Fruit fly (Drosophila melanogaster): ENCODE measurements around the gene CG11791.

Gene CG11791

DNA sequence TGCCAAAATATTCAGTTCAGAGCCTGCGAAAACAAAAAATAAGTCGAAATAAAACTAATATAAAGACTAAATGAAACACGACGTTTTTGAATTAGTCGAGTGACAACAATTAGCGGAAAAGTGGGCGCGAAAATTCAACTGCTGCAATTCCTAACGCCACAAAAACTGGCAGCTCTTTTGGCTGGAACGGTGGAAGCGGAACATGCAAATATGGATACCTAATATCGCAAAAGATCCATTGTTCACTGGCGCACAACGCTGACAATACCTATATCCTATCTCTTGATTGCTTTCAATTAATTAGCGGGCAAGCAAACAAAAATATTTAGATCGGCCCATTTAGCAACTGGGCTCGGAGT is at the start of gene CG11791:
Gene CG11791, plus strand, starts transcription at position 234 of the 359 bp plus-strand sequence.
- no peak for TF ChIP-seq noc (tag; optimal IDR thresholded peaks at IDR 0.05)

DNA sequence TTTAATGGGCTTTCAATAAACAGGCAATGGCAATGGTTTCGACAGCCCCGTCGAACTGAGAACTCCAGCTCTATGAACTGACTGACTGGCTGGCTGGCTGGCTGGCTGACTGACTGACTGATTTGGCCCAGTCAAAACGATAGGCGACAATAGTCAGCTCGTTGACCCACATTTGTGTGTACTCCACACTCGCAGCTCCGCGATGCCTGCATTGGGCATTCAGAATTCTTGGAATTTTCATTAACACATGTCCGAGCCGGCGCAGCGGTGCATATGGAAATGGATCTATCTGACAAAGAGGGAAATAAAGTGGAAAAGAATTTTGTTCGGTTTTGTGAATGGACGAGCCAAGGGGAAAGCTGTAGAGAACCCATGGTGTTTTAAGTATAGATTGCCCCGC is 47.2 kb upstream of the CG11791 start:
- no peak for TF ChIP-seq noc (tag; optimal IDR thresholded peaks at IDR 0.05)

DNA sequence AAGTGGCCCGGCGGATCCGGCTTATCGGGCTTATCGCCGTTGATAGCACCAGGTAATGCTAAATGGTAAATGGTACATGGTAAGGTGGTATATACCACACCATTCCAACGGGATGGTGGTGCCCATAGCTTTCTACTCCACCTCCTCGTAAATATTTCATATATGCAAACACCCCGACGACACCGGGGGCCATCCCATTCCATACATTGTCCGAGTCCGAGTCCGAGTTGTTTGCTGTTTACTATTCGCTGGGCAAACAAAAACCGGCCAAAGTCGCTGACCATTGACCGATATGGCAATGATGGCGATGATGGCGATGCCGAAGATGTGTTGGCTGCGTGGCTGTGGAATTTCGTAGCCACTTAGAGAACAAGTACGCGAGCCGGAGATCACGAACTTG is 45.4 kb upstream of the CG11791 start:
- TF ChIP-seq noc (tag; optimal IDR thresholded peaks at IDR 0.05): no peak

DNA sequence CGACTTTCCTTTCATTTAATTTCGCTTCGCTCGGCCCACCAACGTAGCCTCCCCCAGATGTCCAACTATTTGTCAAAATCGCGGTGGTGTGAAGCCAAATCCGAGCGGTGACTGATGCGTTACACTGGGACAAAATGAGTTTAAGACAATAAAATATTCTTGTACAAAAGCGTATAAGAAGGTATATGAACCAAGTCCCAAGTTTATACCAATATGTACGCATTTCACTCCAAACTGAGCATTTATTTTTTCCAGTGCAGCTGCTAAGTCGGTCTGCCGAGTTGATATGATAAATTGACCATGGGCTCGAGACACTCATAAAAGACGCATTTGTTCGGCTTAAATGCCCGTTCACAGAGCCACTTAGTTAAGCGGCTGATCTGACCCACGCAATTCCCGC is 44.7 kb upstream of the CG11791 start:
- no peak for TF ChIP-seq noc (tag; optimal IDR thresholded peaks at IDR 0.05)

DNA sequence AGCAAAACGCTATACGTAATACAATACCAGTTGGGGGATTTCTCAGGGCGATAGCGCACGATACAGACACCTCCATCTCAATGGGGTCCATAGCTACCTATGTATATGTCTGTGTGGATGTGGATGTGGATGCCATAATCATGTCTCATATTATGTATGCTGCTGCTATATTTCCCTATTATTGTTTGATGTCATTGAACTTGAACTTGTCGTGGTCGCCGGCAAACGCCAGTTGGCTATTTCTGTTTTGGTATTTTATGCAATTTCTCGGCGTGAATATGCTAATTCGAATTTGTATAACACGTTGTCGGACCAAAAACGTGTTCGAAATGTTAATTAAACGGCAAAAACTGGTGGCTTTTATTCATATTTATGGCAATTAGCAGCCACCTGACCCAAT is 43.7 kb upstream of the CG11791 start:
- no peak for TF ChIP-seq noc (tag; optimal IDR thresholded peaks at IDR 0.05)

DNA sequence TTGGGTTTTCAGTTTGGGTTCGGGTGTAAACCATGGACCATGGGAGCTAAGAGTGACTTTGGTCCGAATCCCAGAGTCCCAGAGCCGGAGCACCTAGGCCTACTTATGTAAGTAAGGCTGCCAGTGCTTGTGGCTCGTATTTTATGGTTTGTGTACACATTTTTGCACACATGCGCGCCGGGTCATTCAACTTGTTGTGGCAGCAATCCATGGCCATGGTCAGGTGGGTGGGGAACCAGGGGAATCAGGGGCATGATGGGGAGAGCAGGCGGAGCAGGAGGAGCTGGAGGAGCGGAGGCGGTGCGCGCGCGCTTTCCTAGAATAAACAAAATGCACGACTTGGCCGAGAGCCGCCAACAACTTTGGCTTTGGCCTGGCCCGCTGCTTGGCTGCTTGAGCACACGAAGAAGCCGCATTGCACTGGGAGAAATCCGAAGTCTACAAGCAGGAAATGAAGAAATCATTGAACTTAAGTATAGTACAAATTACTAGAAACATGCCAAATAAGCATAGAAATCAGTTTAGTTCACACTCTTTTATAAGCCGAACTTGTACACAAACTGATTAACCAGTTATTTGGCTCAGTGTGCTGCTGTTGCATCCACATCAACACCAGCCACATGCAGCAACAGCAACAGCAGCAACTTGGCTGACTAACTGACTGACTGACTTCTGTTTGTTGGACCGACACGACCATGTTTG is 39.5 kb upstream of the CG11791 start:
- TF ChIP-seq noc (tag; optimal IDR thresholded peaks at IDR 0.05): no peak

DNA sequence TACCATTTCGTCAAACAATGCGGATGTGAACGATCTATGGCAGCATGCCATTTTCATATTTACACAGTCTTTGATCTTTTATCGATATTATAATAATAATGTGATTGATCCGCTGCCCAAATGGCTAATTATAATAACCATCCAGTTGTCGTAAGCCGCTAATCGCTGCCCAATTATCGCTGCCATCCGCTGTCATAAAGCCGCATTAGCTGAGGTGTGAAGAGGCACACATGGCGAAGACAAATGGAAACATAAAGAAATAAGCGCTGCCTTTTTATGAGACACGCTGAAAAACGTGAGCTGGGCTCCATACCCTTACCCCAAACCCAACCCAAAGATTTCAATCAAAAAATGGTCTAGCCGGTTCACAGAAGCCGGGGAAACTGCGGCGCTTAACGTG is 37.4 kb upstream of the CG11791 start:
- TF ChIP-seq noc (tag; optimal IDR thresholded peaks at IDR 0.05): no peak

DNA sequence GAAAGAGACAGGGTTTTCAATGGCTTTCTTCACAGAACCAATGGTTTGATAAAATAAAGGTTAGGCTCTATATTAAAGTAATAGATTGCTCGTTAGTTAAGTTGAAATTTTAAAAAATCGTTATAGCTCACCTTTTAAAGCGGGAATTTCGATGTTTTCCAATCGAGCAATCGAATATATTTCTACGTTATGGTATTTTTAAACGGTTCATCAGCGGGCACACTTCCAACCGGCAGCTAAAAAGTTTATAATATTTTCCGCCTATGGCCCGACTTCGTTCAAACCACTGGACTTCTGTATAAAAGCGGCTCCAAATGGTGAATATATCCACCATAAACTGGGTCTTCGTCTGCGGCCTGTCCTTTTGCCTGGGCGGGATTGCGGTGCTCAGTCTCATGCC is 26.4 kb upstream of the CG11791 start, which contains the start of gene beta4GalT7:
Gene beta4GalT7, plus strand, starts transcription at position 201 of the 400 bp plus-strand sequence.
- TF ChIP-seq noc (tag; optimal IDR thresholded peaks at IDR 0.05): no peak

DNA sequence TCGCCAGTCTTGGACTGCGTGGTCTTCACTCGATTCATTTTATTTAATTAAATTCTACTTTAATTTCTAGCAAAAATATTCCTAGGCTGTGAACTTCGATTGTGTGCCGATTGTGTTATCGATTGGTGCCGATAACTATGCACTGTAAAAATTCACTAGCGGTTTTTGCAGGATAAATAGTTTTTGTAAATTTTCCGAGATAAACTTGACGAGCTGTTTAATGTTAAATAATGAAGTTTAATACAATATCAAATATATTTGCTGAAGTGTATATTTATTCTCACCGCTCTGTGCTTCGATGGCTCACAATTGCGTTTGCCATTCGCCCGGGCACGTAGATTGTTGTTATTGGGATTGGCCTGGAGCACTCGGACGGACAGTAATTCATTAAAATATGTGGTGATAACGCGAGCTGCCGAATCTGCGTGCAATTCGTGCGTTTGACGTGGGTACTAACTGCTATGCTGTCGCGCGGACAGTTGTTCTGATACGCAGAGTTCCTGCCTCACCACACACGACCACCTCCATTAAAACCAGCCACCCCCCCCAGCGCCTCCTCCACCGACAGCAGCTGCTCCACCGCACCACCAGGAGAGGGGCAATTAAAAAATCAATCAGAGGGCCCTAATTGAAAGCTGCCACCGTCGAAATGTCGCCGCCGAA is 24.4 kb upstream of the CG11791 start, which contains the start of the genes EMC6 and Hr96:
Gene EMC6, minus strand, starts transcription at position 123 of the 663 bp plus-strand sequence.
Gene Hr96, plus strand, starts transcription at position 341 of the 663 bp plus-strand sequence.
- peak; percentile 91 for TF ChIP-seq noc (tag; optimal IDR thresholded peaks at IDR 0.05)

DNA sequence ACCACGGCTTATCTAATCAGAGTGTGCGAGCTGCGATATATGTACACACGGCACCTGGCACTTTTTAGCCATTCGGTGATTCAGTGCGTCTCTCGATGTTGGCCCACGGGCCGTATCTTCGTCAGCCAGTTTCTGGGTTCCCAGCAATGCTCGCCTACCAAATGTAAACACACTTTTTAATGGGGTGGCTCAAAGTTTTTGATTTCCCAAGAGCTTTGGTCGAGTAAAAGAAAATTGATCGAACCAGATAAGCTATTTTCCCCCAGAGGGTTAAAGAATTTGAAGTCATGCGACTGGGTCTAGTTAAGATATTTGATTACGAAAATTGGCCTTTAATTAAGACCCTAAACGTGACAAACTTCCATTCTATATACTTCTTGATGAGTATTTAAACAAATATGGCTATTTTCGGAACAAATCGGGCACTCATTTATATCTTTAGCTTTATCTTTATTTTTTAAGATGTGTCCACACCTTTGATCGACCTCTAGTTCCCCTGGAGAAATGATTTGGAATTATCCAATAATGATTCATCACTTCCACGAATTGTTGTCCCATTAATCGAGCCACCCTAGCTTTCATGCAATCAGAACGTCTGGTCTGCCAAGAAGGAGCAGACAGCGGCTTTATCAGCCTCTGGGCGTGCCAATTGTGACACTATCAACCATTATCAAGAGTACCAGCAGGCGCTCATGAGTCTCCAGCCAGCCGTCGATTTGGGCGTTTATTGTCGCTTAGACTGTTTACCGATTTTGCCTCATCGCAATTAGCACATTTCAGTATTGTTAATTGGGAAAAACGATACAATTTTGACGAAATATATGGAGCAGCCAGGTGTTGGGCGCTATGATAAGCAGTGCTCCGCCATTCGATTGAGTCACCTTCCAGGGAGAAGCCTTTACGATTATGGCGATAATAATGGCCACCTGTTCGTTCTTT is 21.9 kb upstream of the CG11791 start:
- TF ChIP-seq noc (tag; optimal IDR thresholded peaks at IDR 0.05): peak; percentile 92

DNA sequence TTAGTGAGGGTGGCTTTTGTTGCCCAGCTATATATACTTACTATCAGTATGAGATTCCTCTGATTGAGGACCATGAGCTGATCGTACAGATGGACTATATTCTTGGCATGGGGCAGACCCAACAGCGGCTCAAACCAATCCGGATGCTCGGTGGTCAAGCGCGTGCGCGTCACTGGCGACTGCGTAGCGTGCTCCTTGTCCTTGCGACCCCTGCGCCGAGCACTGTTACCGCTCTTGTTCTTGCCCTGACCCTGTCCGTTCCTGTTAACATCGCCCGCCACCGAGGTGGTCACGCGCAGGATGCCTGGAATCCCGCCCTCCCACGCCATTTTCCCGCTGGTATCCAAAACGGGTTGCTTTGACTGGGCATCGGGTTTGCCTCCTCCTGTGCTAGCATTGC is 16.7 kb upstream of the CG11791 start:
- no peak for TF ChIP-seq noc (tag; optimal IDR thresholded peaks at IDR 0.05)

DNA sequence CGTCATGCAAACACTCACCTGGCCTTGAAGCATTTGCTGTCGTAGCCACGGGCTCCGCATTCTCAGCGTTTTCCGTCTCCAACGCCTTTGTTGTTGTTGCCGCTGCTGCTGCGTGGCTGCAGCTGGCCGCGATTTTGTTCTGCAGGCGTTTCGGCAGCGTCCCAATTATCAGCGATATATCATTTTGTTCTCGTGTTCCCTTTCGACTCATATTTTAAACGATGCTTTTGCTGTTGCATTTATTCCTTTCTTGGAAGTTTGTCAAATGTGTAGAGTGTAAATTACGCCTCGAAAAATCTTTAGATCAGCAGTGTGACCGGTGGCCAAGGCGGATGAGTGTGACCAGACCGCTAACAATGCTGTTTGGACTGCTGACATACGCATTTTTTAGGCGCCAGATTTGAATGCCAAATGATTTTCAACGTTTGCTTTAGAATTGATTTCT is 16.3 kb upstream of the CG11791 start, which contains the start of gene Smg6:
Gene Smg6, minus strand, starts transcription at position 324 of the 445 bp plus-strand sequence.
- no peak for TF ChIP-seq noc (tag; optimal IDR thresholded peaks at IDR 0.05)

DNA sequence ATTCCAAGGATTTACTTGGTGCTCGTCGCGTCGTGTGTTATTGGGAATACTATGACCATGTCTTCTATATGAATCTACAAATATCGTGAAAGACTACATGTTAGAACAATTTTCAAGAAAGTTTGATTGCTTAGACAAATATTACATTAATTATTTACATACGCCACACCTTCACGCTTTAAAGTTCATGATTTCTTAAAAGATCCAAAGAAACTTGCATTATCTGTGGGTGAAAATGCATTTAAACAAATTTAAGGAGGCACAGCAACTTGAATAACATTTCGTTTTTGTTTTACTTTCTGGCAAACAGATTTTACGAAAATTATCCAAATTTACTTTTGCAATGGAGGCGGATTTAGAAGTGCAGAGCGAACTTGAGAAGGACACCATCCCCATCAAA is 12.8 kb upstream of the CG11791 start, which contains the start of gene CG31115:
Gene CG31115, plus strand, starts transcription at position 301 of the 400 bp plus-strand sequence.
- no peak for TF ChIP-seq noc (tag; optimal IDR thresholded peaks at IDR 0.05)

DNA sequence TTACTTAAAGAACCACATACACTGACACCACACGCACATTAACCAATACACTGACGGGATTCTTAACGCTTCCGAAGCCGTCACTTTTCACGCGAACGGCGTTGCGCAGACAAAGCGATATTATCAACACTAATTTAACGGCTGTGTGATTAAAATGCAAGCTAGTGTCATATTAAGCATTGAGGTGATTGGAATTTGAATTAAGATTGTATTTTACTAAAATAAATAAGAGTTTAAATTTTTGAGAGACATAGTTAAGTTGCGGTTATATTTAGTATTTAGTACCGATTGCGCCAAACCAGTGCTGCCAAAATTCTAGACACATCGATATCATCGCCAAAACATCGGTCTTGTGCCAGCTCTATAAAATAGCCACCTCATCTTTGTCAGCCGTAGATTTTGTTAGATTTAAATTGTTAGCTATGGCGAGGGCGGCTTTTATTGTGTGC is 10.4 kb upstream of the CG11791 start, which contains the start of the genes Ythdf and bai:
Gene Ythdf, minus strand, starts transcription at position 222 of the 449 bp plus-strand sequence.
Gene bai, plus strand, starts transcription at position 347 of the 449 bp plus-strand sequence.
- no peak for TF ChIP-seq noc (tag; optimal IDR thresholded peaks at IDR 0.05)

DNA sequence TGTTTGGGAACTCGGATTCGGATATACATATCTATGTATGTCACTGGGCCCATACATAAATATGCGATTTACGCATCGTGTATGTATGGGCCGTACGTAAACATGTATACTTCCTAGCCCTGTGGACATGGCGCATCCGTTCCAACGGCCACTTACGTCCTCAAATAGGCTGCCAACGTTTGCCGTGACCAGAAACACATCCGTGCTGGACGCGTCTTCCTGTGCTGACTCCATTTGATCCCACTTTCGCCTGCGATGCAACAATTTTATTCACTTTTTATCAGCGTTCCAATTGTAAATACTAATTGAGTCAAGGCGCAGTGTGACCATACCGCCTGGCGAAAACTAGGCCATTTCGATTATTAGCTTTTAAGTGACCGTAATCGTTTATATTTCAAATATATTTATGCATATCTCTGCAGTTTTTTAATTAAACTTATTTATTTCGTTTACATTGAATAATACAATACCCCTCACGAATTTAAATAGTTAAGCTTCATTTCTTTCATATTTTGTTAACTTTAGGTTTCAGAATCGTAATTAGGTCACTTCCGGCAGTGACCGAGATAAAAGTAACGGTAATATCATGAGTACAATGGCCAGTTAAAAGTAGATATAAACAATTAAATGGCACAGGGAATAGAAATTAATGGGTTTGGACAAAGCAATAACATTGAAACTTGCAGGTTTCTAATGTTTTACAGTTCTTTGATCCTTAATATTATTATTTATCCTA is 4.4 kb upstream of the CG11791 start, which contains the start of gene 5PtaseI:
Gene 5PtaseI, minus strand, starts transcription at position 336 of the 736 bp plus-strand sequence.
- no peak for TF ChIP-seq noc (tag; optimal IDR thresholded peaks at IDR 0.05)
